Fruit fly (Drosophila melanogaster) whole organism, embryonic: ENCODE results near the gene drm.

Experiments
- ATbp ChIP-seq: fragments of 200-800 bp; sonication (Bioruptor generic); optimal IDR thresholded peaks from 2 replicates; lab custom pipeline; 2017; ENCODE audit warnings: missing biosample characterization, mild to moderate bottlenecking, missing genetic modification characterization, missing genetic modification reagents
- CG10565 ChIP-seq: fragments of 200-800 bp; sonication (Bioruptor generic); optimal IDR thresholded peaks from 3 replicates; lab custom pipeline; 2016; ENCODE audit warnings: missing biosample characterization, mild to moderate bottlenecking, missing genetic modification characterization
- CG11093 ChIP-seq: fragments of 200-800 bp; sonication (Bioruptor generic); IDR thresholded peaks from 3 replicates; pipeline ENCODE4 v1.3.6; 2022; ENCODE audit warnings: missing biosample characterization, missing genetic modification characterization
- CG11247 ChIP-seq: fragments of 200-800 bp; sonication (Bioruptor generic); IDR thresholded peaks from 2 replicates; pipeline ENCODE4 v1.3.6; 2022; ENCODE audit warnings: missing biosample characterization, missing genetic modification characterization
- CG13624 ChIP-seq: fragments of 200-800 bp; sonication (Bioruptor generic); optimal IDR thresholded peaks from 2 replicates; lab custom pipeline; 2016; ENCODE audit warnings: missing biosample characterization, missing genetic modification characterization
- CG15269 ChIP-seq: fragments of 200-800 bp; sonication (Bioruptor generic); optimal IDR thresholded peaks from 2 replicates; lab custom pipeline; 2018; ENCODE audit warnings: missing biosample characterization, mild to moderate bottlenecking, missing genetic modification characterization, moderate library complexity
- CG1529 ChIP-seq: fragments of 200-800 bp; sonication (Bioruptor generic); optimal IDR thresholded peaks from 3 replicates; lab custom pipeline; 2018; ENCODE audit warnings: missing biosample characterization, missing genetic modification characterization
- CG1602 ChIP-seq: fragments of 200-800 bp; sonication (Bioruptor generic); optimal IDR thresholded peaks from 3 replicates; lab custom pipeline; 2016; ENCODE audit warnings: missing biosample characterization, missing genetic modification characterization
- CG18476 ChIP-seq: fragments of 200-800 bp; sonication (Bioruptor generic); optimal IDR thresholded peaks from 2 replicates; lab custom pipeline; 2016; ENCODE audit warnings: missing biosample characterization, mild to moderate bottlenecking, missing genetic modification characterization
- CG18599 ChIP-seq: fragments of 200-800 bp; sonication (Bioruptor generic); optimal IDR thresholded peaks from 3 replicates; lab custom pipeline; 2017; ENCODE audit warnings: missing biosample characterization, missing genetic modification characterization, mild to moderate bottlenecking, moderate library complexity, missing genetic modification reagents
- CG2120 ChIP-seq: fragments of 200-800 bp; sonication (Bioruptor generic); optimal IDR thresholded peaks from 3 replicates; lab custom pipeline; 2016; ENCODE audit warnings: missing biosample characterization, missing genetic modification characterization
- CG4424 ChIP-seq: fragments of 200-800 bp; sonication (Bioruptor generic); optimal IDR thresholded peaks from 3 replicates; lab custom pipeline; 2016; ENCODE audit warnings: missing biosample characterization, missing genetic modification characterization
- CG4707 ChIP-seq: fragments of 200-800 bp; sonication (Bioruptor generic); optimal IDR thresholded peaks from 2 replicates; lab custom pipeline; 2018; ENCODE audit warnings: missing biosample characterization, mild to moderate bottlenecking, missing genetic modification characterization, moderate library complexity
- CG6272 ChIP-seq: fragments of 200-800 bp; sonication (Bioruptor generic); IDR thresholded peaks from 2 replicates; pipeline ENCODE4 v1.3.6; 2022; ENCODE audit warnings: missing biosample characterization, missing genetic modification characterization
- CG6654 ChIP-seq: fragments of 200-800 bp; sonication (Bioruptor generic); optimal IDR thresholded peaks from 2 replicates; lab custom pipeline; 2017; ENCODE audit warnings: missing biosample characterization, mild to moderate bottlenecking, missing genetic modification characterization
- CG6791 ChIP-seq: fragments of 200-800 bp; sonication (Bioruptor generic); IDR thresholded peaks from 3 replicates; pipeline ENCODE4 v1.3.6; 2022; ENCODE audit warnings: missing biosample characterization, missing genetic modification characterization; ENCODE audit not compliant: partially characterized antibody
- CG7839 ChIP-seq: fragments of 200-800 bp; sonication (Bioruptor generic); optimal IDR thresholded peaks from 3 replicates; lab custom pipeline; 2018; ENCODE audit warnings: missing biosample characterization, mild to moderate bottlenecking, missing genetic modification characterization, moderate library complexity
- CG7987 ChIP-seq: fragments of 200-800 bp; sonication (Bioruptor generic); optimal IDR thresholded peaks from 2 replicates; lab custom pipeline; 2018; ENCODE audit warnings: missing biosample characterization, mild to moderate bottlenecking, missing genetic modification characterization, moderate library complexity
- CG8290 ChIP-seq, 3 experiments: fragments of 200-800 bp; sonication (Bioruptor generic); optimal IDR thresholded peaks; 2 replicates each; lab custom pipeline; 2016 to 2019; ENCODE audit warnings: missing biosample characterization in 3 of 3, missing genetic modification characterization in 3 of 3, mild to moderate bottlenecking in 2 of 3, moderate library complexity in 1 of 3
- Chrac-16 ChIP-seq: fragments of 200-800 bp; sonication (Bioruptor generic); optimal IDR thresholded peaks from 3 replicates; lab custom pipeline; 2016; ENCODE audit warnings: missing biosample characterization, missing genetic modification characterization
- CrebB ChIP-seq: fragments of 200-800 bp; sonication (Bioruptor generic); optimal IDR thresholded peaks from 3 replicates; lab custom pipeline; 2018; ENCODE audit warnings: missing biosample characterization, mild to moderate bottlenecking, missing genetic modification characterization
- Dad ChIP-seq: fragments of 200-800 bp; sonication (Bioruptor generic); optimal IDR thresholded peaks from 3 replicates; lab custom pipeline; 2016; ENCODE audit warnings: missing biosample characterization, missing genetic modification characterization
- Dip2 ChIP-seq: fragments of 200-800 bp; sonication (Bioruptor generic); IDR thresholded peaks from 2 replicates; pipeline ENCODE4 v1.3.6; 2022; ENCODE audit warnings: missing biosample characterization, missing genetic modification characterization
- Hr78 ChIP-seq, 2 experiments: fragments of 200-800 bp in 1 of 2; fragments of >200 bp in 1 of 2; sonication (Bioruptor generic) in 1 of 2; optimal IDR thresholded peaks; 2 replicates each; lab custom pipeline; 2017 to 2019; ENCODE audit warnings: missing biosample characterization in 2 of 2, missing genetic modification characterization in 2 of 2, mild to moderate bottlenecking in 1 of 2, moderate library complexity in 1 of 2
- Jarid2 ChIP-seq: fragments of 200-800 bp; sonication (Bioruptor generic); optimal IDR thresholded peaks from 3 replicates; lab custom pipeline; 2017; ENCODE audit warnings: mild to moderate bottlenecking, missing biosample characterization, missing genetic modification reagents, missing genetic modification characterization
- Lpt ChIP-seq: fragments of >200 bp; optimal IDR thresholded peaks from 2 replicates; lab custom pipeline; 2018; ENCODE audit warnings: missing biosample characterization, missing genetic modification characterization
- Rx ChIP-seq: fragments of 200-800 bp; sonication (Bioruptor generic); IDR thresholded peaks from 2 replicates; pipeline ENCODE4 v1.3.6; 2022; ENCODE audit warnings: missing biosample characterization, missing genetic modification characterization
- Sin3A ChIP-seq: fragments of >200 bp; optimal IDR thresholded peaks from 2 replicates; lab custom pipeline; 2018
- Ssrp ChIP-seq: fragments of 200-800 bp; sonication (Bioruptor generic); optimal IDR thresholded peaks from 2 replicates; lab custom pipeline; 2018; ENCODE audit warnings: missing biosample characterization, mild to moderate bottlenecking, missing genetic modification characterization, moderate library complexity
- ac ChIP-seq: fragments of 200-800 bp; sonication (Bioruptor generic); optimal IDR thresholded peaks from 3 replicates; lab custom pipeline; 2017; ENCODE audit warnings: missing biosample characterization, mild to moderate bottlenecking, missing genetic modification characterization
- az2 ChIP-seq: fragments of 200-800 bp; sonication (Bioruptor generic); optimal IDR thresholded peaks from 3 replicates; lab custom pipeline; 2016; ENCODE audit warnings: missing biosample characterization, missing genetic modification characterization
- bsh ChIP-seq, 2 experiments: fragments of 200-800 bp; sonication (Bioruptor generic); optimal IDR thresholded peaks; 2 replicates each; lab custom pipeline; 2017 to 2018; ENCODE audit warnings: mild to moderate bottlenecking in 2 of 2, missing biosample characterization in 2 of 2, missing genetic modification characterization in 2 of 2, moderate library complexity in 1 of 2
- cg ChIP-seq: fragments of 200-800 bp; sonication (Bioruptor generic); optimal IDR thresholded peaks from 3 replicates; lab custom pipeline; 2019; ENCODE audit warnings: missing biosample characterization, mild to moderate bottlenecking, missing genetic modification characterization, moderate library complexity
- dimm ChIP-seq: fragments of 200-800 bp; sonication (Bioruptor generic); IDR thresholded peaks from 2 replicates; pipeline ENCODE4 v1.3.6; 2022; ENCODE audit warnings: missing biosample characterization, missing genetic modification characterization
- disco-r ChIP-seq: fragments of 200-800 bp; sonication (Bioruptor generic); optimal IDR thresholded peaks from 2 replicates; lab custom pipeline; 2016; ENCODE audit warnings: missing biosample characterization, missing genetic modification characterization
- dysf ChIP-seq: fragments of 200-800 bp; sonication (Bioruptor generic); IDR thresholded peaks from 3 replicates; pipeline ENCODE4 v1.3.6; 2022; ENCODE audit warnings: missing biosample characterization, missing genetic modification characterization
- en ChIP-seq: fragments of 200-800 bp; sonication (Bioruptor generic); optimal IDR thresholded peaks from 2 replicates; lab custom pipeline; 2016; ENCODE audit warnings: missing biosample characterization, missing genetic modification characterization
- fd3F ChIP-seq: fragments of 200-800 bp; sonication (Bioruptor generic); optimal IDR thresholded peaks from 2 replicates; lab custom pipeline; 2018; ENCODE audit warnings: missing biosample characterization, mild to moderate bottlenecking, missing genetic modification characterization, moderate library complexity
- fru ChIP-seq: fragments of >200 bp; optimal IDR thresholded peaks from 2 replicates; lab custom pipeline; 2017
- jing ChIP-seq: fragments of 200-800 bp; sonication (Bioruptor generic); optimal IDR thresholded peaks from 2 replicates; lab custom pipeline; 2018; ENCODE audit warnings: missing biosample characterization, mild to moderate bottlenecking, missing genetic modification characterization
- lab ChIP-seq: fragments of 200-800 bp; sonication (Bioruptor generic); optimal IDR thresholded peaks from 3 replicates; lab custom pipeline; 2017; ENCODE audit warnings: missing biosample characterization, missing genetic modification characterization, mild to moderate bottlenecking, moderate library complexity, missing genetic modification reagents
- mld ChIP-seq: fragments of 200-800 bp; sonication (Bioruptor generic); IDR thresholded peaks from 3 replicates; pipeline ENCODE4 v1.3.6; 2022; ENCODE audit warnings: missing biosample characterization, missing genetic modification characterization; ENCODE audit not compliant: partially characterized antibody
- nerfin-2 ChIP-seq: fragments of 200-800 bp; sonication (Bioruptor generic); IDR thresholded peaks from 2 replicates; pipeline ENCODE4 v1.3.6; 2022; ENCODE audit warnings: missing biosample characterization, missing genetic modification characterization; ENCODE audit not compliant: partially characterized antibody
- org-1 ChIP-seq: fragments of 200-800 bp; sonication (Bioruptor generic); optimal IDR thresholded peaks from 2 replicates; lab custom pipeline; 2017; ENCODE audit warnings: missing biosample characterization, missing genetic modification characterization
- p53 ChIP-seq: fragments of 200-800 bp; sonication (Bioruptor generic); optimal IDR thresholded peaks from 2 replicates; lab custom pipeline; 2016; ENCODE audit warnings: missing biosample characterization, missing genetic modification characterization
- pita ChIP-seq: fragments of 200-800 bp; sonication (Bioruptor generic); optimal IDR thresholded peaks from 2 replicates; lab custom pipeline; 2017; ENCODE audit warnings: missing biosample characterization, mild to moderate bottlenecking, missing genetic modification characterization
- schlank ChIP-seq: fragments of 200-800 bp; sonication (Bioruptor generic); optimal IDR thresholded peaks from 2 replicates; lab custom pipeline; 2018; ENCODE audit warnings: missing biosample characterization, mild to moderate bottlenecking, missing genetic modification characterization
- sisA ChIP-seq: fragments of 200-800 bp; sonication (Bioruptor generic); IDR thresholded peaks from 2 replicates; pipeline ENCODE4 v1.3.6; 2022; ENCODE audit warnings: missing biosample characterization, missing genetic modification characterization
- slp2 ChIP-seq: fragments of 200-800 bp; sonication (Bioruptor generic); optimal IDR thresholded peaks from 2 replicates; lab custom pipeline; 2016; ENCODE audit warnings: missing biosample characterization, missing genetic modification characterization

drm gene

dm6 chr2L:3507209-3508164, 31.6 kb upstream of the drm start, which contains the start of gene tim (continued):
- TF ChIP-seq CG1529 (GFP tag; lab: Kevin White, UChicago) (no peak), bsh (GFP tag; optimal IDR thresholded peaks at IDR 0.05; lab: Kevin White, UChicago) (peak in 1 of 2 experiments; percentile 50), Hr78 (GFP tag; optimal IDR thresholded peaks at IDR 0.05; lab: Kevin White, UChicago) (no peak), dimm (GFP tag; lab: Robert Waterston, UW) (no peak), CG6791 (no peak), nerfin-2 (GFP tag; lab: Robert Waterston, UW) (no peak), schlank (tag; lab: Kevin White, UChicago) (no peak), CG15269 (no peak), Sin3A (no peak), org-1 (GFP tag; lab: Kevin White, UChicago) (peak; percentile 43), CG8290 (GFP tag; optimal IDR thresholded peaks at IDR 0.05; lab: Kevin White, UChicago) (no peak), CG8290 (tag; optimal IDR thresholded peaks at IDR 0.05; lab: Kevin White, UChicago) (no peak), en (GFP tag; lab: Kevin White, UChicago) (no peak), CG7987 (no peak), CG13624 (GFP tag; lab: Kevin White, UChicago) (no peak), Rx (GFP tag; lab: Robert Waterston, UW) (no peak), CG11093 (no peak), dysf (0 out of 3 replicates have a peak, but pooled peaks have one; percentile 36), CG6272 (GFP tag; lab: Robert Waterston, UW) (no peak), cg (GFP tag; lab: Kevin White, UChicago) (peak; percentile 77), jing (GFP tag; lab: Kevin White, UChicago) (no peak), Dad (no peak), ac (no peak), CG18476 (GFP tag; lab: Kevin White, UChicago) (no peak), CG6654 (GFP tag; lab: Kevin White, UChicago) (no peak), disco-r (GFP tag; lab: Kevin White, UChicago) (no peak), CG11247 (GFP tag; lab: Robert Waterston, UW) (no peak), lab (GFP tag; lab: Kevin White, UChicago) (peak; percentile 17), ATbp (peak; percentile 46), Lpt (GFP tag; lab: Kevin White, UChicago) (no peak), Chrac-16 (GFP tag; lab: Kevin White, UChicago) (no peak), fru (no peak), Dip2 (GFP tag; lab: Robert Waterston, UW) (no peak), az2 (GFP tag; lab: Kevin White, UChicago) (peak; percentile 9), slp2 (GFP tag; lab: Kevin White, UChicago) (no peak), CG2120 (GFP tag; lab: Kevin White, UChicago) (no peak), pita (no peak), CG1602 (no peak), CrebB (tag; lab: Kevin White, UChicago) (no peak), CG4424 (GFP tag; lab: Kevin White, UChicago) (peak; percentile 51), mld (GFP tag; lab: Robert Waterston, UW) (no peak), p53 (no peak), CG18599 (GFP tag; lab: Kevin White, UChicago) (no peak), CG10565 (GFP tag; lab: Kevin White, UChicago) (no peak), Jarid2 (no peak), fd3F (GFP tag; lab: Kevin White, UChicago) (no peak), Ssrp (tag; lab: Kevin White, UChicago) (peak; percentile 40), sisA (no peak), CG4707 (GFP tag; lab: Kevin White, UChicago) (no peak), CG7839 (tag; lab: Kevin White, UChicago) (no peak)
